Worm (Caenorhabditis elegans) whole organism, L1 larva: ENCODE measurements around the gene C32B5.15.

Experiments used
- lin-13 ChIP-seq: fragments of 150-350 bp; optimal IDR thresholded peaks from 2 replicates; lab custom pipeline; 2014; ENCODE audit warnings: missing biosample characterization, missing genetic modification reagents, missing genetic modification characterization
- unc-130 ChIP-seq: fragments of 150-350 bp; optimal IDR thresholded peaks from 2 replicates; lab custom pipeline; 2017; ENCODE audit warnings: missing biosample characterization, missing genetic modification characterization, inconsistent platforms
- unc-86 ChIP-seq: sonication (generic microtip); optimal IDR thresholded peaks from 2 replicates; lab custom pipeline; 2016; ENCODE audit warnings: missing genetic modification characterization, missing compliant biosample characterization

DNA sequence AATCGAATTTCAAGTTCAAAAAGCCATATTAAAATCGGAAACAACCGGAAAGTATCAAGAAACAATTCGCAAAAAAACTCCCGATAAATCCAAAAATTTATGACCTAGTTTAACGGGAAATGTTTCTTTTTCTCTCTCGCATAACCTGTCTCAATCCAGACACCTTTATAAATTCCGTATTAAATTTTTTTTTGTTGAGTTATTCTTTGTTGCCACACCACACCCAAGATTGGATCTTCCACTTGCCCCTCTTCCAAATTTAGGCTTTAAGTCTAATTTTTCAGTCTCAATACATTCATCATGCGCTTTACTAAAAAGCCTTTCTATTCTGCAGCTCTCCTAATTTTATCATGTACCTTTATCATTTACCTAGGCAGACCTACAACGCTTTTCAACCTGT, 34.2 kb downstream of the C32B5.15 start, which contains the start of gene R07C3.3:
- TF ChIP-seq unc-130 (tag; lab: Kevin White, UChicago) = no peak
- TF ChIP-seq unc-86 (tag; lab: Kevin White, UChicago) = no peak
- TF ChIP-seq lin-13 (GFP tag; lab: Kevin White, UChicago) = no peak
